Fruit fly (Drosophila melanogaster) whole organism, embryonic: ENCODE data around the gene Dhps.
A peak's percentile ranks its signal among the peaks of the same experiment; 100 is the strongest.

Experiments
- ATbp ChIP-seq: fragments of 200-800 bp; sonication (Bioruptor generic); optimal IDR thresholded peaks from 2 replicates; lab custom pipeline; 2017; ENCODE audit warnings: missing biosample characterization, mild to moderate bottlenecking, missing genetic modification characterization, missing genetic modification reagents
- Abd-B ChIP-seq: fragments of 200-800 bp; sonication (Bioruptor generic); optimal IDR thresholded peaks from 2 replicates; lab custom pipeline; 2018; ENCODE audit warnings: missing biosample characterization, mild to moderate bottlenecking, missing genetic modification characterization, moderate library complexity
- Bdp1 ChIP-seq: fragments of 200-800 bp; sonication (Bioruptor generic); optimal IDR thresholded peaks from 3 replicates; lab custom pipeline; 2016; ENCODE audit warnings: missing biosample characterization, missing genetic modification characterization
- CG10267 ChIP-seq: fragments of 200-800 bp; sonication (Bioruptor generic); optimal IDR thresholded peaks from 2 replicates; lab custom pipeline; 2018; ENCODE audit warnings: missing biosample characterization, mild to moderate bottlenecking, missing genetic modification characterization, moderate library complexity
- CG10654 ChIP-seq: fragments of 200-800 bp; sonication (Bioruptor generic); optimal IDR thresholded peaks from 2 replicates; lab custom pipeline; 2016; ENCODE audit warnings: missing biosample characterization, missing genetic modification characterization
- CG11456 ChIP-seq: fragments of 200-800 bp; sonication (Bioruptor generic); IDR thresholded peaks from 3 replicates; pipeline ENCODE4 v1.3.6; 2022; ENCODE audit warnings: missing biosample characterization, missing genetic modification characterization
- CG12659 ChIP-seq: fragments of 200-800 bp; sonication (Bioruptor generic); optimal IDR thresholded peaks from 3 replicates; lab custom pipeline; 2017; ENCODE audit warnings: mild to moderate bottlenecking, missing biosample characterization, missing genetic modification reagents, missing genetic modification characterization
- CG14441 ChIP-seq: fragments of 200-800 bp; sonication (Bioruptor generic); IDR thresholded peaks from 2 replicates; pipeline ENCODE4 v1.3.6; 2022; ENCODE audit warnings: missing biosample characterization, missing genetic modification characterization
- CG14965 ChIP-seq: fragments of 200-800 bp; sonication (Bioruptor generic); optimal IDR thresholded peaks from 2 replicates; lab custom pipeline; 2016; ENCODE audit warnings: missing biosample characterization, missing genetic modification characterization, borderline replicate concordance
- CG15011 ChIP-seq: fragments of 200-800 bp; sonication (Bioruptor generic); optimal IDR thresholded peaks from 3 replicates; lab custom pipeline; 2018; ENCODE audit warnings: missing biosample characterization, mild to moderate bottlenecking, missing genetic modification characterization
- CG1602 ChIP-seq: fragments of 200-800 bp; sonication (Bioruptor generic); optimal IDR thresholded peaks from 3 replicates; lab custom pipeline; 2016; ENCODE audit warnings: missing biosample characterization, missing genetic modification characterization
- CG18619 ChIP-seq: fragments of 200-800 bp; sonication (Bioruptor generic); optimal IDR thresholded peaks from 3 replicates; lab custom pipeline; 2017; ENCODE audit warnings: missing biosample characterization, mild to moderate bottlenecking, missing genetic modification characterization
- CG4820 ChIP-seq: fragments of 200-800 bp; sonication (Bioruptor generic); optimal IDR thresholded peaks from 3 replicates; lab custom pipeline; 2016; ENCODE audit warnings: missing biosample characterization, missing genetic modification characterization
- CG5180 ChIP-seq: fragments of 200-800 bp; sonication (Bioruptor generic); optimal IDR thresholded peaks from 3 replicates; lab custom pipeline; 2017; ENCODE audit warnings: missing biosample characterization, missing genetic modification characterization, mild to moderate bottlenecking, moderate library complexity, missing genetic modification reagents
- CG6254 ChIP-seq: fragments of 200-800 bp; sonication (Bioruptor generic); optimal IDR thresholded peaks from 3 replicates; lab custom pipeline; 2017; ENCODE audit warnings: mild to moderate bottlenecking, missing biosample characterization, missing genetic modification reagents, missing genetic modification characterization
- CG7839 ChIP-seq: fragments of 200-800 bp; sonication (Bioruptor generic); optimal IDR thresholded peaks from 3 replicates; lab custom pipeline; 2018; ENCODE audit warnings: missing biosample characterization, mild to moderate bottlenecking, missing genetic modification characterization, moderate library complexity
- CG8388 ChIP-seq: fragments of 200-800 bp; sonication (Bioruptor generic); optimal IDR thresholded peaks from 2 replicates; lab custom pipeline; 2019; ENCODE audit warnings: missing biosample characterization, mild to moderate bottlenecking, missing genetic modification characterization, moderate library complexity
- CG8765 ChIP-seq: fragments of 200-800 bp; sonication (Bioruptor generic); IDR thresholded peaks from 2 replicates; pipeline ENCODE4 v1.3.6; 2022; ENCODE audit warnings: missing biosample characterization, missing genetic modification characterization
- CG8924 ChIP-seq: fragments of 200-800 bp; optimal IDR thresholded peaks from 3 replicates; lab custom pipeline; 2019; ENCODE audit warnings: missing biosample characterization, mild to moderate bottlenecking, missing genetic modification characterization, moderate library complexity
- CG9817 ChIP-seq: fragments of 200-800 bp; sonication (Bioruptor generic); optimal IDR thresholded peaks from 2 replicates; lab custom pipeline; 2018; ENCODE audit warnings: missing biosample characterization, mild to moderate bottlenecking, missing genetic modification characterization, moderate library complexity
- CG9932 ChIP-seq: fragments of 200-800 bp; sonication (Bioruptor generic); IDR thresholded peaks from 2 replicates; pipeline ENCODE4 v1.3.6; 2022; ENCODE audit warnings: missing biosample characterization, missing genetic modification characterization
- Camta ChIP-seq: fragments of 200-800 bp; sonication (Bioruptor generic); optimal IDR thresholded peaks from 2 replicates; lab custom pipeline; 2016; ENCODE audit warnings: missing biosample characterization, missing genetic modification characterization
- D ChIP-seq, 2 experiments: fragments of 200-800 bp in 1 of 2; fragments of >200 bp in 1 of 2; sonication (Bioruptor generic) in 1 of 2; optimal IDR thresholded peaks; 2 replicates in 1 of 2; 3 replicates in 1 of 2; lab custom pipeline; 2017; ENCODE audit warnings: mild to moderate bottlenecking in 1 of 2, missing biosample characterization in 1 of 2, missing genetic modification characterization in 1 of 2, missing genetic modification reagents in 1 of 2
- D19B ChIP-seq: fragments of 200-800 bp; sonication (Bioruptor generic); optimal IDR thresholded peaks from 2 replicates; lab custom pipeline; 2017; ENCODE audit warnings: missing biosample characterization, mild to moderate bottlenecking, missing genetic modification characterization
- Gug ChIP-seq: fragments of 200-800 bp; sonication (Bioruptor generic); IDR thresholded peaks from 4 replicates; pipeline ENCODE4 v1.3.6; 2022; ENCODE audit warnings: missing biosample characterization, missing genetic modification characterization
- HmgZ ChIP-seq: fragments of 200-800 bp; sonication (Bioruptor generic); optimal IDR thresholded peaks from 2 replicates; lab custom pipeline; 2018; ENCODE audit warnings: missing biosample characterization, mild to moderate bottlenecking, missing genetic modification characterization
- Oli ChIP-seq: fragments of 200-800 bp; sonication (Bioruptor generic); optimal IDR thresholded peaks from 2 replicates; lab custom pipeline; 2018; ENCODE audit warnings: missing biosample characterization, mild to moderate bottlenecking, missing genetic modification characterization, moderate library complexity
- Side ChIP-seq: fragments of 200-800 bp; sonication (Bioruptor generic); optimal IDR thresholded peaks from 2 replicates; lab custom pipeline; 2016; ENCODE audit warnings: missing biosample characterization, missing genetic modification characterization
- Sin3A ChIP-seq: fragments of >200 bp; optimal IDR thresholded peaks from 2 replicates; lab custom pipeline; 2018
- Xrp1 ChIP-seq: fragments of 200-800 bp; sonication (Bioruptor generic); IDR thresholded peaks from 2 replicates; pipeline ENCODE4 v1.3.6; 2022; ENCODE audit warnings: missing biosample characterization, missing genetic modification characterization
- ase ChIP-seq: fragments of 200-800 bp; sonication (Bioruptor generic); IDR thresholded peaks from 3 replicates; pipeline ENCODE4 v1.3.6; 2022; ENCODE audit warnings: missing biosample characterization, missing genetic modification characterization
- crp ChIP-seq, 2 experiments: fragments of 200-800 bp; sonication (Bioruptor generic); optimal IDR thresholded peaks; 2 replicates in 1 of 2; 3 replicates in 1 of 2; lab custom pipeline; 2017; ENCODE audit warnings: missing biosample characterization in 2 of 2, missing genetic modification characterization in 2 of 2, mild to moderate bottlenecking in 1 of 2, moderate library complexity in 1 of 2
- dpn ChIP-seq, 2 experiments: fragments of 200-800 bp; sonication (Bioruptor generic); optimal IDR thresholded peaks; 3 replicates each; lab custom pipeline; 2016; ENCODE audit warnings: missing biosample characterization in 2 of 2, missing genetic modification characterization in 2 of 2
- gem ChIP-seq: fragments of 200-800 bp; sonication (Bioruptor generic); optimal IDR thresholded peaks from 2 replicates; lab custom pipeline; 2019; ENCODE audit warnings: missing biosample characterization, mild to moderate bottlenecking, missing genetic modification characterization, moderate library complexity
- grau ChIP-seq: fragments of 200-800 bp; optimal IDR thresholded peaks from 3 replicates; lab custom pipeline; 2019; ENCODE audit warnings: missing biosample characterization, mild to moderate bottlenecking, missing genetic modification characterization, moderate library complexity
- grn ChIP-seq: fragments of 200-800 bp; sonication (Bioruptor generic); optimal IDR thresholded peaks from 3 replicates; lab custom pipeline; 2017; ENCODE audit warnings: missing biosample characterization, missing genetic modification characterization
- jing ChIP-seq: fragments of 200-800 bp; sonication (Bioruptor generic); optimal IDR thresholded peaks from 2 replicates; lab custom pipeline; 2018; ENCODE audit warnings: missing biosample characterization, mild to moderate bottlenecking, missing genetic modification characterization
- lilli ChIP-seq: fragments of 200-800 bp; sonication (Bioruptor generic); optimal IDR thresholded peaks from 3 replicates; lab custom pipeline; 2016; ENCODE audit warnings: missing biosample characterization, missing genetic modification characterization
- lov ChIP-seq, 2 experiments: fragments of 200-800 bp in 1 of 2; fragments of >200 bp in 1 of 2; sonication (Bioruptor generic) in 1 of 2; IDR thresholded peaks in 1 of 2; optimal IDR thresholded peaks in 1 of 2; 2 replicates in 1 of 2; 3 replicates in 1 of 2; pipeline versions ENCODE4 v1.3.6 to Lab custom; 2017 to 2022; ENCODE audit warnings: missing biosample characterization in 1 of 2, missing genetic modification characterization in 1 of 2
- nau ChIP-seq: fragments of 200-800 bp; sonication (Bioruptor generic); optimal IDR thresholded peaks from 3 replicates; lab custom pipeline; 2017; ENCODE audit warnings: missing biosample characterization, mild to moderate bottlenecking, missing genetic modification characterization, missing genetic modification reagents
- pita ChIP-seq: fragments of 200-800 bp; sonication (Bioruptor generic); optimal IDR thresholded peaks from 2 replicates; lab custom pipeline; 2017; ENCODE audit warnings: missing biosample characterization, mild to moderate bottlenecking, missing genetic modification characterization
- ranshi ChIP-seq: fragments of 200-800 bp; sonication (Bioruptor generic); IDR thresholded peaks from 2 replicates; pipeline ENCODE4 v1.3.6; 2022; ENCODE audit warnings: missing biosample characterization, missing genetic modification characterization
- run ChIP-seq: fragments of 200-800 bp; sonication (Bioruptor generic); optimal IDR thresholded peaks from 3 replicates; lab custom pipeline; 2018; ENCODE audit warnings: missing biosample characterization, mild to moderate bottlenecking, missing genetic modification characterization
- seq ChIP-seq: fragments of 200-800 bp; sonication (Bioruptor generic); IDR thresholded peaks from 2 replicates; pipeline ENCODE4 v1.3.6; 2022; ENCODE audit warnings: missing biosample characterization, missing genetic modification characterization
- slou ChIP-seq: fragments of 200-800 bp; sonication (Bioruptor generic); optimal IDR thresholded peaks from 3 replicates; lab custom pipeline; 2016; ENCODE audit warnings: missing biosample characterization, missing genetic modification characterization
- tgo ChIP-seq: fragments of 200-800 bp; sonication (Bioruptor generic); IDR thresholded peaks from 3 replicates; pipeline ENCODE4 v1.3.6; 2022; ENCODE audit warnings: missing biosample characterization, missing genetic modification characterization
- vvl ChIP-seq: fragments of 200-800 bp; sonication (Bioruptor generic); IDR thresholded peaks from 2 replicates; pipeline ENCODE4 v1.3.6; 2022; ENCODE audit warnings: missing biosample characterization, missing genetic modification characterization

The Dhps gene

DNA sequence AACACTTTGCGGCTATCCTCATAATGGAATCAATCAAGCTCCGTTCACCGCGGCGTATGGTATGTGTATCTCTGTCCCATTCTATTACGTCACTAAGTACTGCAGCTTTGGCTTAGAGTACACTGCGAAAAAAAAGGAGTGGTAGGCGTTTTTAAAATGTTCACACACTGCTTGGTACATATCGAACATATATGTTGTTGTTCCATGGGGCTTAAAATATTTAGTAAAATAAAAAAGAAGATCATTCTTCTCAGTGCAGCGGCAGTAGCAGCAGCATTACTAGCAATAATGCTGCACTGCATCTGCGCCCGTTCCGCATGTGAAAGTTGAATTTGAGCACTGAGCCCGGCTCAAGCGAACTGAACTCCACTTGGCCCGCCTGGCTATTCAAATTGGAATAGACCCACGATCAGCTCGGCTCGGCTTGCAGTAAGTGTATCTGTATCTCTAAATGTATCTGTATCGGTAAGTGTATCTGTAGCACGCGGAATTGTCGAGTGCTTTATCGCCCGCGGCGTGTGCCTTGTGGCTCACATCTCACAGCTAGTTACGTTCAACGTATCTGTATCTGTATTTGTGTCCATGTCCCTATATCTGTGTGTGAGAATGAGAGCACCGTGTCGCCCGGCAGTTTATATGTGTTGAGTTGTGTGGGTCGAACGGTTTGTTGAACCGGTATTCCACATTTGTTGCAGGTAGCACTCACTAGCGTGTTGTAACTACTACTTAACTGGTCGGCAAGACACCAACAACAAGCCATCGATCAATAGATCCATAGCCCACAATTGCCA, 44.6 kb upstream of the Dhps start (continued):
- TF ChIP-seq run (tag; lab: Kevin White, UChicago) (no peak), vvl (peak; percentile 75), CG18619 (GFP tag; lab: Kevin White, UChicago) (peak; percentile 30), lilli (peak; percentile 8), CG4820 (GFP tag; lab: Kevin White, UChicago) (peak; percentile 56), pita (GFP tag; lab: Kevin White, UChicago) (no peak), gem (peak; percentile 66), CG8924 (tag; lab: Kevin White, UChicago) (peak; percentile 38), CG8765 (GFP tag; lab: Robert Waterston, UW) (no peak), seq (GFP tag; lab: Robert Waterston, UW) (peak; percentile 71), lov (optimal IDR thresholded peaks at IDR 0.05; lab: Kevin White, UChicago) (no peak), lov (GFP tag; IDR thresholded peaks at IDR 0.05; lab: Robert Waterston, UW) (peak; percentile 73; the same call in 1 of the 3 replicates), crp (GFP tag; optimal IDR thresholded peaks at IDR 0.05; lab: Kevin White, UChicago) (peak in 1 of 2 experiments; percentile 3), Abd-B (GFP tag; lab: Kevin White, UChicago) (peak; percentile 33), CG12659 (peak; percentile 58), CG10267 (peak; percentile 35), D (optimal IDR thresholded peaks at IDR 0.05; lab: Kevin White, UChicago) (no peak), D (GFP tag; optimal IDR thresholded peaks at IDR 0.05; lab: Kevin White, UChicago) (peak; percentile 30), dpn (GFP tag; optimal IDR thresholded peaks at IDR 0.05; lab: Kevin White, UChicago) (peak; percentile 36 to 51), CG8388 (peak; percentile 32), grau (tag; lab: Kevin White, UChicago) (peak; percentile 56), HmgZ (tag; lab: Kevin White, UChicago) (no peak), CG14965 (GFP tag; lab: Kevin White, UChicago) (no peak), Side (peak; percentile 26), CG9817 (tag; lab: Kevin White, UChicago) (peak; percentile 20), ase (GFP tag; lab: Robert Waterston, UW) (peak; percentile 60; the same call in 1 of the 3 replicates), CG14441 (GFP tag; lab: Robert Waterston, UW) (peak; percentile 66), CG11456 (GFP tag; lab: Robert Waterston, UW) (no peak), ranshi (GFP tag; lab: Robert Waterston, UW) (peak; percentile 46; the same call in 1 of the 2 replicates), Bdp1 (GFP tag; lab: Kevin White, UChicago) (peak; percentile 9), D19B (GFP tag; lab: Kevin White, UChicago) (no peak), Xrp1 (GFP tag; lab: Robert Waterston, UW) (peak; percentile 47; the same call in 1 of the 2 replicates), CG10654 (peak; percentile 45), jing (peak; percentile 65), CG1602 (GFP tag; lab: Kevin White, UChicago) (peak; percentile 41), grn (GFP tag; lab: Kevin White, UChicago) (peak; percentile 34), CG6254 (peak; percentile 16), slou (GFP tag; lab: Kevin White, UChicago) (no peak), CG9932 (peak; percentile 30; the same call in 1 of the 2 replicates), CG7839 (tag; lab: Kevin White, UChicago) (peak; percentile 58), Camta (GFP tag; lab: Kevin White, UChicago) (peak; percentile 26), Oli (tag; lab: Kevin White, UChicago) (peak; percentile 76), CG5180 (GFP tag; lab: Kevin White, UChicago) (peak; percentile 49), Sin3A (lab: Kevin White, UChicago) (no peak), tgo (GFP tag; lab: Robert Waterston, UW) (peak; percentile 55; the same call in 2 of the 3 replicates), nau (GFP tag; lab: Kevin White, UChicago) (peak; percentile 62), ATbp (GFP tag; lab: Kevin White, UChicago) (peak; percentile 58), CG15011 (GFP tag; lab: Kevin White, UChicago) (peak; percentile 4), Gug (GFP tag; lab: Robert Waterston, UW) (0 out of 4 replicates have a peak, but pooled peaks have one; percentile 10)
